Worm (Caenorhabditis elegans): ENCODE results near the gene F43H9.3.

DNA sequence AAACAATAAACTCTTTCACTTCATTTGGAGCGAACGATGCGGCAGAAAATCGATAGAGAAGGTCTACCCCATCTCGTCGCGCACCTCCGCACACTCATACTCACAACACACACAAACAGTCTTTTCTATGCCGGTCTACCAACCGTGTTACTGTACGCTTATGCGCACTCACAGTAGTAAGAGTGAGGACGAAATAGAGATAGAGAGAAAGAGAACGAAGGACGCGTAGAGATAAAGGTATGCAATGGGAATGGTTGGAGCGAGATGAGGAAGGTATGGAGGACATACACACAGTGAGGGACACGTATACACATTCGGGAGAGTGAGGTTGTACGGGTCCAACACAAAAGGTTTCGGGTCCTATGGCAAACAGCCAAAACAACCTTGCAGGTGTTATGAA, 45.9 kb downstream of the F43H9.3 start:
- TF ChIP-seq ama-1 (optimal IDR thresholded peaks at IDR 0.05) (no peak), scrt-1 (GFP tag; IDR thresholded peaks at IDR 0.05) (no peak)

Data from whole organism, early embryonic.